Worm (Caenorhabditis elegans) whole organism, L3 larva: ENCODE results near the gene stc-1.

Source experiments
- ZK546.5 ChIP-seq: sonication (generic microtip); optimal IDR thresholded peaks from 2 replicates; lab custom pipeline; 2017; ENCODE audit warnings: missing biosample characterization, missing genetic modification characterization
- ama-1 ChIP-seq: fragments of 150-350 bp; optimal IDR thresholded peaks from 2 replicates; lab custom pipeline; 2018
- ceh-16 ChIP-seq: sonication (generic microtip); optimal IDR thresholded peaks from 2 replicates; lab custom pipeline; 2017; ENCODE audit warnings: missing biosample characterization, missing genetic modification characterization
- ceh-28 ChIP-seq: fragments of 150-350 bp; optimal IDR thresholded peaks from 2 replicates; lab custom pipeline; 2014; ENCODE audit warnings: missing biosample characterization, missing genetic modification reagents, missing genetic modification characterization
- ceh-82 ChIP-seq: fragments of 150-350 bp; optimal IDR thresholded peaks from 2 replicates; lab custom pipeline; 2014; ENCODE audit warnings: missing biosample characterization, missing genetic modification characterization
- daf-12 ChIP-seq: fragments of 150-350 bp; optimal IDR thresholded peaks from 2 replicates; lab custom pipeline; 2014; ENCODE audit warnings: missing biosample characterization, missing genetic modification reagents, missing genetic modification characterization
- elt-2 ChIP-seq: sonication (generic microtip); optimal IDR thresholded peaks from 2 replicates; lab custom pipeline; 2016; ENCODE audit warnings: missing genetic modification reagents, mild to moderate bottlenecking, missing genetic modification characterization, missing compliant biosample characterization
- nfya-1 ChIP-seq: sonication (generic microtip); optimal IDR thresholded peaks from 2 replicates; lab custom pipeline; 2017; ENCODE audit warnings: missing genetic modification characterization, mild to moderate bottlenecking, missing compliant biosample characterization, antibody characterized with exemption, moderate library complexity; ENCODE audit not compliant: insufficient read depth
- nhr-12 ChIP-seq: fragments of 150-350 bp; optimal IDR thresholded peaks from 2 replicates; lab custom pipeline; 2014; ENCODE audit warnings: missing biosample characterization, missing genetic modification characterization
- nhr-76 ChIP-seq: fragments of 150-350 bp; sonication (generic microtip); optimal IDR thresholded peaks from 5 replicates; lab custom pipeline; 2014; ENCODE audit warnings: missing biosample characterization, missing genetic modification characterization
- sea-2 ChIP-seq: fragments of 150-350 bp; sonication (generic microtip); optimal IDR thresholded peaks from 4 replicates; lab custom pipeline; 2014; ENCODE audit warnings: missing biosample characterization, missing genetic modification reagents, missing genetic modification characterization
- unc-62 ChIP-seq: fragments of 150-350 bp; sonication (generic microtip); optimal IDR thresholded peaks from 4 replicates; lab custom pipeline; 2014; ENCODE audit warnings: missing biosample characterization, missing genetic modification reagents, missing genetic modification characterization
- ztf-11 ChIP-seq: fragments of 150-350 bp; optimal IDR thresholded peaks from 2 replicates; lab custom pipeline; 2014; ENCODE audit warnings: missing biosample characterization, missing genetic modification characterization

DNA sequence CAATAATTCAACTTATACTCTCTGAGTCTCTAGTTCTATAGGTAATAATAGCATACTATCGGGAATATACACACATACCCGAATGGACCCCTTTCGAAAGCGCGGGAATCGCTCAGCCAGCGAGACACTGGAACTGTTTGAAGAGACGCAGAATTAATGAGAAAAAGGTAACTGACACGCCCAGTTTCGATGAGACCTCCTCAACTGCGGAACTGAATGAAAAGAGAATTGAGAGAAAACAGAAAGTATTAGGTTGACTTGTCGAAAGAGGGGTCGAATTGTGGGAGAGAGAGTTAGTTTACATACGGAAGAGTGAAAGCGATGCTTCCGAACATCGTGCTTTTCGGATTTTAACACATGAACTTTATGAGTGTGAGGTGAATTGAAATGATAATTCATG lies 33.9 kb downstream of the stc-1 start:
- TF ChIP-seq elt-2 (tag; lab: Kevin White, UChicago) = no peak
- no peak for TF ChIP-seq nfya-1
- no peak for TF ChIP-seq ZK546.5 (tag; lab: Kevin White, UChicago)
- no peak for TF ChIP-seq sea-2 (GFP tag; lab: Kevin White, UChicago)
- no peak for TF ChIP-seq nhr-76 (tag; lab: Kevin White, UChicago)
- no peak for TF ChIP-seq daf-12
- no peak for TF ChIP-seq nhr-12 (tag; lab: Kevin White, UChicago)
- no peak for TF ChIP-seq ceh-16 (tag; lab: Kevin White, UChicago)
- no peak for TF ChIP-seq ceh-82
- no peak for TF ChIP-seq ceh-28 (tag; lab: Kevin White, UChicago)
- TF ChIP-seq ztf-11 (tag; lab: Kevin White, UChicago) = no peak
- TF ChIP-seq ama-1 (lab: Kevin White, UChicago) = no peak
- TF ChIP-seq unc-62 (GFP tag; lab: Kevin White, UChicago) = no peak
